Worm (Caenorhabditis elegans) whole organism, late embryonic: ENCODE results near the gene srh-184.

Source experiments
- C08G9.2 ChIP-seq: sonication (generic microtip); optimal IDR thresholded peaks from 2 replicates; lab custom pipeline; 2016; ENCODE audit warnings: mild to moderate bottlenecking, missing genetic modification characterization, moderate library complexity, missing compliant biosample characterization
- ama-1 ChIP-seq: fragments of 150-350 bp; optimal IDR thresholded peaks from 2 replicates; lab custom pipeline; 2014
- ceh-9 ChIP-seq: sonication (generic microtip); optimal IDR thresholded peaks from 2 replicates; lab custom pipeline; 2016; ENCODE audit warnings: mild to moderate bottlenecking, missing genetic modification characterization, inconsistent platforms, missing compliant biosample characterization
- che-1 ChIP-seq: sonication (generic microtip); optimal IDR thresholded peaks from 2 replicates; lab custom pipeline; 2016; ENCODE audit warnings: mild to moderate bottlenecking, missing genetic modification characterization, missing compliant biosample characterization
- elt-2 ChIP-seq: sonication (generic microtip); optimal IDR thresholded peaks from 2 replicates; lab custom pipeline; 2016; ENCODE audit warnings: missing genetic modification reagents, missing genetic modification characterization, missing compliant biosample characterization
- hlh-13 ChIP-seq: fragments of 200-800 bp; sonication (Bioruptor generic); optimal IDR thresholded peaks from 2 replicates; lab custom pipeline; 2018; ENCODE audit warnings: mild to moderate bottlenecking, missing genetic modification characterization, missing compliant biosample characterization
- hlh-30 ChIP-seq: sonication (generic microtip); optimal IDR thresholded peaks from 2 replicates; lab custom pipeline; 2017; ENCODE audit warnings: antibody characterized with exemption, missing genetic modification characterization, missing compliant biosample characterization; ENCODE audit not compliant: insufficient read depth
- madf-2 ChIP-seq: sonication (generic microtip); optimal IDR thresholded peaks from 2 replicates; lab custom pipeline; 2017; ENCODE audit warnings: missing genetic modification characterization, missing compliant biosample characterization
- nfya-1 ChIP-seq: sonication (generic microtip); optimal IDR thresholded peaks from 2 replicates; lab custom pipeline; 2017; ENCODE audit warnings: missing genetic modification characterization, mild to moderate bottlenecking, missing compliant biosample characterization, antibody characterized with exemption, moderate library complexity
- pha-4 ChIP-seq: fragments of 150-350 bp; optimal IDR thresholded peaks from 2 replicates; lab custom pipeline; 2018; ENCODE audit warnings: missing biosample characterization, missing genetic modification reagents, missing genetic modification characterization
- rnt-1 ChIP-seq: sonication (generic microtip); optimal IDR thresholded peaks from 2 replicates; lab custom pipeline; 2016; ENCODE audit warnings: missing genetic modification characterization, missing compliant biosample characterization

- no peak for TF ChIP-seq hlh-30
- no peak for TF ChIP-seq madf-2 (tag; lab: Kevin White, UChicago)
- TF ChIP-seq pha-4 (tag; lab: Kevin White, UChicago) = no peak
- TF ChIP-seq elt-2 = no peak
- no peak for TF ChIP-seq nfya-1 (tag; lab: Kevin White, UChicago)
- TF ChIP-seq ama-1 (lab: Kevin White, UChicago) = no peak
- TF ChIP-seq rnt-1 = no peak
- TF ChIP-seq ceh-9 = no peak
- TF ChIP-seq che-1 (tag; lab: Kevin White, UChicago) = no peak
- no peak for TF ChIP-seq C08G9.2 (tag; lab: Kevin White, UChicago)
- no peak for TF ChIP-seq hlh-13 (GFP tag; lab: Kevin White, UChicago)
Observed at ce11 chrV:10760839-10761238, 37.2 kb downstream of the srh-184 start.
